Fruit fly (Drosophila melanogaster) whole organism, embryonic: ENCODE data around the gene ArgRS-m.

ENCODE experiments used
- C15 ChIP-seq: fragments of 200-800 bp; sonication (Bioruptor generic); IDR thresholded peaks from 3 replicates; pipeline ENCODE4 v1.3.6; 2022; ENCODE audit warnings: missing biosample characterization, missing genetic modification characterization
- CG10267 ChIP-seq: fragments of 200-800 bp; sonication (Bioruptor generic); optimal IDR thresholded peaks from 2 replicates; lab custom pipeline; 2018; ENCODE audit warnings: missing biosample characterization, mild to moderate bottlenecking, missing genetic modification characterization, moderate library complexity
- CG10654 ChIP-seq: fragments of 200-800 bp; sonication (Bioruptor generic); optimal IDR thresholded peaks from 2 replicates; lab custom pipeline; 2016; ENCODE audit warnings: missing biosample characterization, missing genetic modification characterization
- CG12659 ChIP-seq: fragments of 200-800 bp; sonication (Bioruptor generic); optimal IDR thresholded peaks from 3 replicates; lab custom pipeline; 2017; ENCODE audit warnings: mild to moderate bottlenecking, missing biosample characterization, missing genetic modification reagents, missing genetic modification characterization
- CG14050 ChIP-seq: fragments of 200-800 bp; sonication (Bioruptor generic); IDR thresholded peaks from 3 replicates; pipeline ENCODE4 v1.3.6; 2022; ENCODE audit warnings: missing biosample characterization, missing genetic modification characterization
- CG1603 ChIP-seq: fragments of 200-800 bp; sonication (Bioruptor generic); optimal IDR thresholded peaks from 2 replicates; lab custom pipeline; 2019; ENCODE audit warnings: missing biosample characterization, mild to moderate bottlenecking, missing genetic modification characterization, moderate library complexity
- CG17802 ChIP-seq: fragments of 200-800 bp; sonication (Bioruptor generic); optimal IDR thresholded peaks from 2 replicates; lab custom pipeline; 2018; ENCODE audit warnings: missing biosample characterization, mild to moderate bottlenecking, missing genetic modification characterization, moderate library complexity
- CG18764 ChIP-seq: fragments of 200-800 bp; sonication (Bioruptor generic); optimal IDR thresholded peaks from 3 replicates; lab custom pipeline; 2016; ENCODE audit warnings: missing biosample characterization, missing genetic modification characterization
- CG30020 ChIP-seq: fragments of 200-800 bp; optimal IDR thresholded peaks from 2 replicates; lab custom pipeline; 2019; ENCODE audit warnings: missing biosample characterization, mild to moderate bottlenecking, missing genetic modification characterization, moderate library complexity
- CG3163 ChIP-seq: fragments of 200-800 bp; sonication (Bioruptor generic); optimal IDR thresholded peaks from 3 replicates; lab custom pipeline; 2016; ENCODE audit warnings: missing biosample characterization, missing genetic modification characterization
- CG32772 ChIP-seq: fragments of 200-800 bp; sonication (Bioruptor generic); IDR thresholded peaks from 2 replicates; pipeline ENCODE4 v1.3.6; 2022; ENCODE audit warnings: missing biosample characterization, missing genetic modification characterization
- CG34422 ChIP-seq: fragments of 200-800 bp; sonication (Bioruptor generic); IDR thresholded peaks from 3 replicates; pipeline ENCODE4 v1.3.6; 2022; ENCODE audit warnings: missing biosample characterization, missing genetic modification characterization
- CG3838 ChIP-seq: fragments of 200-800 bp; sonication (Bioruptor generic); optimal IDR thresholded peaks from 3 replicates; lab custom pipeline; 2016; ENCODE audit warnings: missing biosample characterization, missing genetic modification characterization
- CG6683 ChIP-seq: fragments of 200-800 bp; sonication (Bioruptor generic); optimal IDR thresholded peaks from 2 replicates; lab custom pipeline; 2017; ENCODE audit warnings: missing biosample characterization, mild to moderate bottlenecking, missing genetic modification characterization, missing genetic modification reagents
- CG7786 ChIP-seq: fragments of 200-800 bp; sonication (Bioruptor generic); optimal IDR thresholded peaks from 2 replicates; lab custom pipeline; 2016; ENCODE audit warnings: missing biosample characterization, missing genetic modification characterization
- CG9727 ChIP-seq: fragments of 200-800 bp; sonication (Bioruptor generic); optimal IDR thresholded peaks from 3 replicates; lab custom pipeline; 2017; ENCODE audit warnings: missing biosample characterization, mild to moderate bottlenecking, missing genetic modification characterization
- Chrac-16 ChIP-seq: fragments of 200-800 bp; sonication (Bioruptor generic); optimal IDR thresholded peaks from 3 replicates; lab custom pipeline; 2016; ENCODE audit warnings: missing biosample characterization, missing genetic modification characterization
- CrebB ChIP-seq: fragments of 200-800 bp; sonication (Bioruptor generic); optimal IDR thresholded peaks from 3 replicates; lab custom pipeline; 2018; ENCODE audit warnings: missing biosample characterization, mild to moderate bottlenecking, missing genetic modification characterization
- Deaf1 ChIP-seq: fragments of 200-800 bp; optimal IDR thresholded peaks from 3 replicates; lab custom pipeline; 2019; ENCODE audit warnings: missing biosample characterization, mild to moderate bottlenecking, missing genetic modification characterization, moderate library complexity
- Ets65A ChIP-seq: fragments of 200-800 bp; sonication (Bioruptor generic); peaks from one replicate; lab custom pipeline; 2016; ENCODE audit warnings: missing biosample characterization, missing genetic modification characterization
- Hey ChIP-seq: fragments of 200-800 bp; sonication (Bioruptor generic); optimal IDR thresholded peaks from 3 replicates; lab custom pipeline; 2018; ENCODE audit warnings: missing biosample characterization, mild to moderate bottlenecking, missing genetic modification characterization
- HmgD ChIP-seq: fragments of 200-800 bp; sonication (Bioruptor generic); optimal IDR thresholded peaks from 3 replicates; lab custom pipeline; 2016; ENCODE audit warnings: missing biosample characterization, missing genetic modification characterization
- HmgZ ChIP-seq: fragments of 200-800 bp; sonication (Bioruptor generic); optimal IDR thresholded peaks from 2 replicates; lab custom pipeline; 2018; ENCODE audit warnings: missing biosample characterization, mild to moderate bottlenecking, missing genetic modification characterization
- Hr3 ChIP-seq: fragments of 200-800 bp; sonication (Bioruptor generic); optimal IDR thresholded peaks from 3 replicates; lab custom pipeline; 2016; ENCODE audit warnings: missing biosample characterization, missing genetic modification characterization
- Hr39 ChIP-seq: fragments of >200 bp; optimal IDR thresholded peaks from 2 replicates; lab custom pipeline; 2017
- Kr ChIP-seq: fragments of 200-800 bp; sonication (Bioruptor generic); optimal IDR thresholded peaks from 2 replicates; lab custom pipeline; 2017; ENCODE audit warnings: missing biosample characterization, mild to moderate bottlenecking, missing genetic modification characterization
- NC2β ChIP-seq: fragments of 200-800 bp; sonication (Bioruptor generic); optimal IDR thresholded peaks from 2 replicates; lab custom pipeline; 2016; ENCODE audit warnings: missing biosample characterization, missing genetic modification characterization
- Nf-YB ChIP-seq: fragments of 200-800 bp; sonication (Bioruptor generic); optimal IDR thresholded peaks from 3 replicates; lab custom pipeline; 2019; ENCODE audit warnings: missing biosample characterization, mild to moderate bottlenecking, missing genetic modification characterization, moderate library complexity
- Oli ChIP-seq: fragments of 200-800 bp; sonication (Bioruptor generic); optimal IDR thresholded peaks from 2 replicates; lab custom pipeline; 2018; ENCODE audit warnings: missing biosample characterization, mild to moderate bottlenecking, missing genetic modification characterization, moderate library complexity
- Ravus ChIP-seq: fragments of 200-800 bp; sonication (Bioruptor generic); IDR thresholded peaks from 2 replicates; pipeline ENCODE4 v1.3.6; 2022; ENCODE audit warnings: missing biosample characterization, missing genetic modification characterization
- Side ChIP-seq: fragments of 200-800 bp; sonication (Bioruptor generic); optimal IDR thresholded peaks from 2 replicates; lab custom pipeline; 2016; ENCODE audit warnings: missing biosample characterization, missing genetic modification characterization
- Sox102F ChIP-seq: fragments of 200-800 bp; sonication (Bioruptor generic); optimal IDR thresholded peaks from 2 replicates; lab custom pipeline; 2018; ENCODE audit warnings: missing biosample characterization, mild to moderate bottlenecking, missing genetic modification characterization, moderate library complexity
- Trl ChIP-seq, 3 experiments: fragments of >200 bp in 2 of 3; fragments of 200-800 bp in 1 of 3; sonication (Bioruptor generic) in 1 of 3; optimal IDR thresholded peaks; 2 replicates in 1 of 3; 3 replicates in 2 of 3; lab custom pipeline; 2016 to 2017; ENCODE audit warnings: missing biosample characterization in 1 of 3, missing genetic modification characterization in 1 of 3
- abd-A ChIP-seq: fragments of 200-800 bp; sonication (Bioruptor generic); optimal IDR thresholded peaks from 3 replicates; lab custom pipeline; 2019; ENCODE audit warnings: missing biosample characterization, mild to moderate bottlenecking, missing genetic modification characterization, moderate library complexity
- bab2 ChIP-seq: fragments of 200-800 bp; sonication (Bioruptor generic); optimal IDR thresholded peaks from 2 replicates; lab custom pipeline; 2016; ENCODE audit warnings: missing biosample characterization, missing genetic modification characterization
- cg ChIP-seq: fragments of 200-800 bp; sonication (Bioruptor generic); optimal IDR thresholded peaks from 3 replicates; lab custom pipeline; 2019; ENCODE audit warnings: missing biosample characterization, mild to moderate bottlenecking, missing genetic modification characterization, moderate library complexity
- crol ChIP-seq: fragments of 200-800 bp; sonication (Bioruptor generic); IDR thresholded peaks from 2 replicates; pipeline ENCODE4 v1.3.6; 2022; ENCODE audit warnings: missing biosample characterization, missing genetic modification characterization
- danr ChIP-seq: fragments of 200-800 bp; sonication (Bioruptor generic); IDR thresholded peaks from 2 replicates; pipeline ENCODE4 v1.3.6; 2022; ENCODE audit warnings: missing biosample characterization, missing genetic modification characterization
- ems ChIP-seq: fragments of 200-800 bp; sonication (Bioruptor generic); optimal IDR thresholded peaks from 3 replicates; lab custom pipeline; 2016; ENCODE audit warnings: missing biosample characterization, missing genetic modification characterization
- grau ChIP-seq: fragments of 200-800 bp; optimal IDR thresholded peaks from 3 replicates; lab custom pipeline; 2019; ENCODE audit warnings: missing biosample characterization, mild to moderate bottlenecking, missing genetic modification characterization, moderate library complexity
- gro ChIP-seq: fragments of 200-800 bp; sonication (Bioruptor generic); optimal IDR thresholded peaks from 2 replicates; lab custom pipeline; 2016; ENCODE audit warnings: missing biosample characterization, missing genetic modification characterization
- hb ChIP-seq: fragments of 200-800 bp; sonication (Bioruptor generic); IDR thresholded peaks from 3 replicates; pipeline ENCODE4 v1.3.6; 2022; ENCODE audit warnings: missing biosample characterization, missing genetic modification characterization; ENCODE audit not compliant: partially characterized antibody
- ind ChIP-seq: fragments of 200-800 bp; sonication (Bioruptor generic); optimal IDR thresholded peaks from 3 replicates; lab custom pipeline; 2016; ENCODE audit warnings: missing biosample characterization, missing genetic modification characterization
- insv ChIP-seq, 2 experiments: fragments of 200-800 bp; sonication (Bioruptor generic); optimal IDR thresholded peaks; 3 replicates each; lab custom pipeline; 2016 to 2018; ENCODE audit warnings: missing biosample characterization in 2 of 2, missing genetic modification characterization in 2 of 2
- mam ChIP-seq: fragments of 200-800 bp; sonication (Bioruptor generic); optimal IDR thresholded peaks from 3 replicates; lab custom pipeline; 2016; ENCODE audit warnings: missing biosample characterization, missing genetic modification characterization
- pfk ChIP-seq: fragments of 200-800 bp; sonication (Bioruptor generic); optimal IDR thresholded peaks from 2 replicates; lab custom pipeline; 2018; ENCODE audit warnings: missing biosample characterization, mild to moderate bottlenecking, missing genetic modification characterization, moderate library complexity
- pzg ChIP-seq: fragments of 200-800 bp; sonication (Bioruptor generic); optimal IDR thresholded peaks from 3 replicates; lab custom pipeline; 2018; ENCODE audit warnings: missing biosample characterization, mild to moderate bottlenecking, missing genetic modification characterization, moderate library complexity
- shn ChIP-seq: fragments of 200-800 bp; sonication (Bioruptor generic); optimal IDR thresholded peaks from 3 replicates; lab custom pipeline; 2016; ENCODE audit warnings: missing biosample characterization, missing genetic modification characterization
- sisA ChIP-seq: fragments of 200-800 bp; sonication (Bioruptor generic); IDR thresholded peaks from 2 replicates; pipeline ENCODE4 v1.3.6; 2022; ENCODE audit warnings: missing biosample characterization, missing genetic modification characterization
- tx ChIP-seq: fragments of 200-800 bp; sonication (Bioruptor generic); optimal IDR thresholded peaks from 2 replicates; lab custom pipeline; 2016; ENCODE audit warnings: missing biosample characterization, missing genetic modification characterization
- unc-4 ChIP-seq: fragments of 200-800 bp; sonication (Bioruptor generic); IDR thresholded peaks from 2 replicates; pipeline ENCODE4 v1.3.6; 2022; ENCODE audit warnings: missing biosample characterization, missing genetic modification characterization; ENCODE audit not compliant: partially characterized antibody
- wor ChIP-seq: fragments of 200-800 bp; sonication (Bioruptor generic); IDR thresholded peaks from 2 replicates; pipeline ENCODE4 v1.3.6; 2022; ENCODE audit warnings: missing biosample characterization, missing genetic modification characterization

The ArgRS-m gene

dm6 chr3R:7886859-7887190, at the start of gene ArgRS-m (continued):
- TF ChIP-seq grau (tag; lab: Kevin White, UChicago): peak; percentile 52
- TF ChIP-seq tx (GFP tag; lab: Kevin White, UChicago): peak; percentile 65
- peak; percentile 42 for TF ChIP-seq CG18764
- TF ChIP-seq CG34422 (GFP tag; lab: Robert Waterston, UW): peak; percentile 48; the same call in 1 of the 3 replicates
- TF ChIP-seq CG12659 (GFP tag; lab: Kevin White, UChicago): peak; percentile 76
- TF ChIP-seq C15: no peak
- no peak for TF ChIP-seq crol
- TF ChIP-seq HmgZ (tag; lab: Kevin White, UChicago): peak; percentile 65
- TF ChIP-seq Oli (tag; lab: Kevin White, UChicago): peak; percentile 8
- TF ChIP-seq Ets65A (GFP tag; lab: Kevin White, UChicago): peak; percentile 34
- peak; percentile 47 for TF ChIP-seq Hr3
- peak in 1 of 2 experiments; percentile 25 for TF ChIP-seq insv (GFP tag; optimal IDR thresholded peaks at IDR 0.05; lab: Kevin White, UChicago)
- no peak for TF ChIP-seq HmgD (GFP tag; lab: Kevin White, UChicago)
- TF ChIP-seq CrebB (tag; lab: Kevin White, UChicago): peak; percentile 63
- no peak for TF ChIP-seq CG3838 (GFP tag; lab: Kevin White, UChicago)
- TF ChIP-seq NC2β (GFP tag; lab: Kevin White, UChicago): peak; percentile 24
- peak; percentile 72 for TF ChIP-seq CG1603 (tag; lab: Kevin White, UChicago)
- peak; percentile 20 for TF ChIP-seq CG10654 (GFP tag; lab: Kevin White, UChicago)
- no peak for TF ChIP-seq abd-A (tag; lab: Kevin White, UChicago)
- TF ChIP-seq unc-4 (GFP tag; lab: Robert Waterston, UW): 0 out of 2 replicates have a peak, but pooled peaks have one; percentile 53
- TF ChIP-seq wor (GFP tag; lab: Robert Waterston, UW): no peak
- TF ChIP-seq CG17802 (tag; lab: Kevin White, UChicago): no peak
- TF ChIP-seq CG3163 (GFP tag; lab: Kevin White, UChicago): peak; percentile 58
- TF ChIP-seq gro (GFP tag; lab: Kevin White, UChicago): no peak
- peak; percentile 83 for TF ChIP-seq pzg (GFP tag; lab: Kevin White, UChicago)
- peak; percentile 5 for TF ChIP-seq CG6683 (GFP tag; lab: Kevin White, UChicago)
- no peak for TF ChIP-seq cg (GFP tag; lab: Kevin White, UChicago)
- peak; percentile 6 for TF ChIP-seq Nf-YB
- peak; percentile 69 for TF ChIP-seq ems (GFP tag; lab: Kevin White, UChicago)
- TF ChIP-seq Chrac-16: peak; percentile 7
- TF ChIP-seq pfk (GFP tag; lab: Kevin White, UChicago): no peak
- TF ChIP-seq Side (GFP tag; lab: Kevin White, UChicago): peak; percentile 41
- TF ChIP-seq Ravus: no peak
- TF ChIP-seq sisA: peak; percentile 31; the same call in 1 of the 2 replicates
- peak; percentile 8 for TF ChIP-seq CG30020 (tag; lab: Kevin White, UChicago)
- peak; percentile 55 for TF ChIP-seq bab2 (GFP tag; lab: Kevin White, UChicago)
- peak; percentile 67 for TF ChIP-seq ind (GFP tag; lab: Kevin White, UChicago)
- no peak for TF ChIP-seq Kr (GFP tag; lab: Kevin White, UChicago)
- TF ChIP-seq Hr39: no peak
- TF ChIP-seq CG9727 (GFP tag; lab: Kevin White, UChicago): peak; percentile 46
- TF ChIP-seq CG14050 (GFP tag; lab: Robert Waterston, UW): no peak; the same call in 2 of the 3 replicates
- peak; percentile 50 for TF ChIP-seq CG10267 (tag; lab: Kevin White, UChicago)
- peak; percentile 47 for TF ChIP-seq Sox102F (GFP tag; lab: Kevin White, UChicago)
- no peak for TF ChIP-seq Hey
- peak; percentile 52 for TF ChIP-seq shn (GFP tag; lab: Kevin White, UChicago)
- TF ChIP-seq CG32772 (GFP tag; lab: Robert Waterston, UW): no peak
- no peak for TF ChIP-seq Trl (optimal IDR thresholded peaks at IDR 0.05; lab: Kevin White, UChicago)
- TF ChIP-seq Trl (GFP tag; optimal IDR thresholded peaks at IDR 0.05; lab: Kevin White, UChicago): peak; percentile 42
- no peak for TF ChIP-seq hb
- peak; percentile 66 for TF ChIP-seq mam (GFP tag; lab: Kevin White, UChicago)
- TF ChIP-seq danr (GFP tag; lab: Robert Waterston, UW): no peak
- TF ChIP-seq CG7786 (GFP tag; lab: Kevin White, UChicago): peak; percentile 73
- peak; percentile 30 for TF ChIP-seq Deaf1 (tag; lab: Kevin White, UChicago)
